1 worm cellular context compared by ENCODE assay signal in the genomic region with DNA sequence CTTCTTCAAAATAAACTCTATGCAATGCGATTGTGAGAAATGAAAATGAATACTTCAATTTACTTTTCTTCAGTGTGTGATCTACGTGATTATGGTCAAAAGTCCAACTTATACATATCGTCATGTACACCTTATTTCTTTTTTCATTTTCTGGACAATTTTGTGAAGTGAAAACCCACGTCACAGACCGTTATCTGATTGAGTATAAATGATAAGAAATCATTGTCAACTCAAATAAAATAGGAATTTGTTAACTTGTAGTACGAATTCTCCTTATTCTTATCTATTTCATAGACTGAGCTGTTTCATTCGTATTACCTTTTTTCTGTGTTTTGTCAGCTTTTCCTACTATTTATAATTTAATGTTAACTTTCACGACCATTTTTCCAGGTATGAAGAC.
TF ChIP-seq lines count a peak whose summit lies in the region.

Gene asp-5, plus strand, starts transcription at position 391 of the 400 bp plus-strand sequence.

TF ChIP-seq in whole organism, L4 larva, 104 proteins besides CTCF, POLR2A, EP300 and RAD21 (continued from another document):
- TF ChIP-seq ZK546.5 (tag; optimal IDR thresholded peaks at IDR 0.05; lab: Kevin White, UChicago) (no peak), nhr-77 (tag; optimal IDR thresholded peaks at IDR 0.05; lab: Kevin White, UChicago) (peak; percentile 42), ama-1 (optimal IDR thresholded peaks at IDR 0.05; lab: Kevin White, UChicago) (no peak), nhr-48 (tag; optimal IDR thresholded peaks at IDR 0.05; lab: Kevin White, UChicago) (no peak), ceh-20 (GFP tag; IDR thresholded peaks at IDR 0.05; lab: Robert Waterston, UW) (no peak), Y105C5A.15 (GFP tag; IDR thresholded peaks at IDR 0.05; lab: Robert Waterston, UW) (no peak), ceh-62 (tag; optimal IDR thresholded peaks at IDR 0.05; lab: Kevin White, UChicago) (no peak), tag-97 (GFP tag; IDR thresholded peaks at IDR 0.05; lab: Robert Waterston, UW) (no peak), gei-8 (GFP tag; optimal IDR thresholded peaks at IDR 0.05; lab: Kevin White, UChicago) (no peak)
